Fruit fly (Drosophila melanogaster) whole organism, embryonic: ENCODE data around the gene Rab19.

Experiments used
- CG2116 ChIP-seq: fragments of 200-800 bp; sonication (Bioruptor generic); optimal IDR thresholded peaks from 3 replicates; lab custom pipeline; 2018; ENCODE audit warnings: missing biosample characterization, mild to moderate bottlenecking, missing genetic modification characterization
- CG3726 ChIP-seq: fragments of 200-800 bp; sonication (Bioruptor generic); IDR thresholded peaks from 3 replicates; pipeline ENCODE4, ENCODE4 v1.3.6; 2022; ENCODE audit warnings: missing biosample characterization, missing genetic modification characterization
- CG6765 ChIP-seq: fragments of 200-800 bp; sonication (Bioruptor generic); optimal IDR thresholded peaks from 3 replicates; lab custom pipeline; 2017; ENCODE audit warnings: missing biosample characterization, mild to moderate bottlenecking, missing genetic modification characterization
- Gsc ChIP-seq: fragments of 200-800 bp; sonication (Bioruptor generic); IDR thresholded peaks from 2 replicates; pipeline ENCODE4 v1.3.6; 2022; ENCODE audit warnings: missing biosample characterization, missing genetic modification characterization
- crc ChIP-seq: fragments of 200-800 bp; sonication (Bioruptor generic); optimal IDR thresholded peaks from 2 replicates; lab custom pipeline; 2016; ENCODE audit warnings: missing biosample characterization, missing genetic modification characterization
- tap ChIP-seq: fragments of 200-800 bp; optimal IDR thresholded peaks from 3 replicates; lab custom pipeline; 2019; ENCODE audit warnings: missing biosample characterization, mild to moderate bottlenecking, missing genetic modification characterization, moderate library complexity

dm6 chr3L:8318916-8319506 is 22.2 kb downstream of the Rab19 start, which contains the start of gene CG43059:
- no peak for TF ChIP-seq CG2116 (GFP tag; lab: Kevin White, UChicago)
- TF ChIP-seq tap = no peak
- TF ChIP-seq Gsc (GFP tag; lab: Robert Waterston, UW) = no peak
- no peak for TF ChIP-seq crc (GFP tag; lab: Kevin White, UChicago)
- no peak for TF ChIP-seq CG6765 (GFP tag; lab: Kevin White, UChicago)
- TF ChIP-seq CG3726 (GFP tag; lab: Robert Waterston, UW) = no peak
